Worm (Caenorhabditis elegans): Measurements from ENCODE around the gene F38B7.17.

- no peak for TF ChIP-seq W03F9.2 (tag; optimal IDR thresholded peaks at IDR 0.05)
- TF ChIP-seq him-1 (tag; optimal IDR thresholded peaks at IDR 0.05), result no peak
These were observed 3.5 kb downstream of the F38B7.17 start, which contains the start of gene F38B7.10 for ce11 chrV:11545227-11545626.
